Worm (Caenorhabditis elegans) whole organism, L4/young adult: ENCODE measurements around the gene skr-3.

ENCODE experiments used
- W03F9.2 ChIP-seq: fragments of 150-350 bp; optimal IDR thresholded peaks from 2 replicates; lab custom pipeline; 2014; ENCODE audit warnings: missing biosample characterization, missing genetic modification characterization
- dao-5 ChIP-seq: sonication (generic microtip); optimal IDR thresholded peaks from 2 replicates; lab custom pipeline; 2016; ENCODE audit warnings: missing genotype, missing genetic modification characterization, moderate library complexity, missing compliant biosample characterization
- him-1 ChIP-seq: sonication (generic microtip); optimal IDR thresholded peaks from 2 replicates; lab custom pipeline; 2016; ENCODE audit warnings: missing genotype, missing genetic modification reagents, missing genetic modification characterization, missing compliant biosample characterization

- no peak for TF ChIP-seq W03F9.2
- TF ChIP-seq him-1 (tag; lab: Kevin White, UChicago), result no peak
- no peak for TF ChIP-seq dao-5 (tag; lab: Kevin White, UChicago)
Observed at ce11 chrV:16132705-16133104, 11.8 kb downstream of the skr-3 start, which contains the start of gene fbxa-144.
